Fruit fly (Drosophila melanogaster) whole organism, adult: Measurements from ENCODE around the gene CG2701.

ENCODE experiments used
- CG11617 ChIP-seq: fragments of 200-800 bp; sonication (Bioruptor generic); optimal IDR thresholded peaks from 2 replicates; lab custom pipeline; 2017; ENCODE audit warnings: mild to moderate bottlenecking, missing biosample characterization, missing genetic modification reagents, missing genetic modification characterization
- CG12768 ChIP-seq: fragments of 200-800 bp; sonication (Bioruptor generic); optimal IDR thresholded peaks from 2 replicates; lab custom pipeline; 2017; ENCODE audit warnings: missing biosample characterization, missing genetic modification characterization, mild to moderate bottlenecking, moderate library complexity, missing genetic modification reagents
- CG14711 ChIP-seq: fragments of 200-800 bp; sonication (Bioruptor generic); optimal IDR thresholded peaks from 2 replicates; lab custom pipeline; 2018; ENCODE audit warnings: missing biosample characterization, mild to moderate bottlenecking, missing genetic modification characterization, moderate library complexity
- CG1620 ChIP-seq: fragments of 200-800 bp; sonication (Bioruptor generic); optimal IDR thresholded peaks from 2 replicates; lab custom pipeline; 2016; ENCODE audit warnings: missing biosample characterization, missing genetic modification characterization
- CG33017 ChIP-seq: fragments of 200-800 bp; sonication (Bioruptor generic); optimal IDR thresholded peaks from 2 replicates; lab custom pipeline; 2018; ENCODE audit warnings: missing biosample characterization, mild to moderate bottlenecking, missing genetic modification characterization, moderate library complexity
- CG5204 ChIP-seq: fragments of 200-800 bp; sonication (Bioruptor generic); optimal IDR thresholded peaks from 2 replicates; lab custom pipeline; 2016; ENCODE audit warnings: missing biosample characterization, missing genetic modification characterization
- CG7045 ChIP-seq: fragments of 200-800 bp; sonication (Bioruptor generic); optimal IDR thresholded peaks from 2 replicates; lab custom pipeline; 2017; ENCODE audit warnings: missing biosample characterization, mild to moderate bottlenecking, missing genetic modification characterization
- CG7101 ChIP-seq: fragments of 200-800 bp; sonication (Bioruptor generic); optimal IDR thresholded peaks from 2 replicates; lab custom pipeline; 2018; ENCODE audit warnings: missing biosample characterization, mild to moderate bottlenecking, missing genetic modification characterization, moderate library complexity
- Clk ChIP-seq: fragments of 200-800 bp; sonication (Bioruptor generic); optimal IDR thresholded peaks from 2 replicates; lab custom pipeline; 2017; ENCODE audit warnings: missing biosample characterization, missing genetic modification characterization
- Crg-1 ChIP-seq: fragments of 200-800 bp; sonication (Bioruptor generic); optimal IDR thresholded peaks from 2 replicates; lab custom pipeline; 2016; ENCODE audit warnings: missing biosample characterization, missing genetic modification characterization
- Hr96 ChIP-seq: fragments of 200-800 bp; sonication (Bioruptor generic); optimal IDR thresholded peaks from 2 replicates; lab custom pipeline; 2016; ENCODE audit warnings: missing biosample characterization, missing genetic modification characterization
- Mnt ChIP-seq: fragments of 200-800 bp; sonication (Bioruptor generic); optimal IDR thresholded peaks from 2 replicates; lab custom pipeline; 2016; ENCODE audit warnings: missing biosample characterization, mild to moderate bottlenecking, missing genetic modification characterization
- bab1 ChIP-seq: fragments of 200-800 bp; sonication (Bioruptor generic); optimal IDR thresholded peaks from 3 replicates; lab custom pipeline; 2019; ENCODE audit warnings: missing biosample characterization, mild to moderate bottlenecking, missing genetic modification characterization, moderate library complexity
- cic ChIP-seq: fragments of 200-800 bp; sonication (Bioruptor generic); optimal IDR thresholded peaks from 2 replicates; lab custom pipeline; 2017; ENCODE audit warnings: missing biosample characterization, mild to moderate bottlenecking, missing genetic modification characterization, moderate library complexity
- cnc ChIP-seq, 2 experiments: fragments of >200 bp; optimal IDR thresholded peaks; 2 replicates each; lab custom pipeline; 2017
- kay ChIP-seq: fragments of 200-800 bp; sonication (Bioruptor generic); peaks from one replicate; lab custom pipeline; 2016; ENCODE audit warnings: missing biosample characterization, missing genetic modification characterization, borderline replicate concordance
- ovo ChIP-seq: fragments of 200-800 bp; sonication (Bioruptor generic); optimal IDR thresholded peaks from 2 replicates; lab custom pipeline; 2016; ENCODE audit warnings: missing biosample characterization, missing genetic modification characterization
- pad ChIP-seq: fragments of 200-800 bp; sonication (Bioruptor generic); optimal IDR thresholded peaks from 3 replicates; lab custom pipeline; 2017; ENCODE audit warnings: missing biosample characterization, missing genetic modification characterization, mild to moderate bottlenecking, moderate library complexity, missing genetic modification reagents
- tj ChIP-seq: fragments of 200-800 bp; sonication (Bioruptor generic); optimal IDR thresholded peaks from 3 replicates; lab custom pipeline; 2017; ENCODE audit warnings: missing biosample characterization, mild to moderate bottlenecking, missing genetic modification characterization, moderate library complexity
- toe ChIP-seq: fragments of 200-800 bp; sonication (Bioruptor generic); optimal IDR thresholded peaks from 2 replicates; lab custom pipeline; 2016; ENCODE audit warnings: missing biosample characterization, missing genetic modification characterization

Gene CG2701

dm6 chrX:2683926-2684325 is 36.2 kb downstream of the CG2701 start:
- no peak for TF ChIP-seq CG7045 (GFP tag; lab: Kevin White, UChicago)
- TF ChIP-seq CG14711 (tag; lab: Kevin White, UChicago) = no peak
- no peak for TF ChIP-seq CG33017 (tag; lab: Kevin White, UChicago)
- TF ChIP-seq CG5204 = no peak
- no peak for TF ChIP-seq CG12768 (GFP tag; lab: Kevin White, UChicago)
- no peak for TF ChIP-seq tj (GFP tag; lab: Kevin White, UChicago)
- TF ChIP-seq kay (GFP tag; lab: Kevin White, UChicago) = no peak
- TF ChIP-seq Crg-1 (GFP tag; lab: Kevin White, UChicago) = no peak
- TF ChIP-seq Mnt (GFP tag; lab: Kevin White, UChicago) = no peak
- no peak for TF ChIP-seq cnc (optimal IDR thresholded peaks at IDR 0.05; lab: Kevin White, UChicago)
- no peak for TF ChIP-seq pad
- TF ChIP-seq Clk (GFP tag; lab: Kevin White, UChicago) = no peak

dm6 chrX:2682832-2683231 is 37.3 kb downstream of the CG2701 start, which contains the start of gene CG2652:
Gene CG2652, minus strand, starts transcription at chrX:2682932.
- TF ChIP-seq CG5204 (no peak), CG33017 (tag; lab: Kevin White, UChicago) (no peak), Hr96 (GFP tag; lab: Kevin White, UChicago) (no peak)

- TF ChIP-seq tj (GFP tag; lab: Kevin White, UChicago) (no peak), CG1620 (no peak), CG7101 (tag; lab: Kevin White, UChicago) (no peak), kay (GFP tag; lab: Kevin White, UChicago) (no peak), Clk (GFP tag; lab: Kevin White, UChicago) (no peak), Hr96 (GFP tag; lab: Kevin White, UChicago) (no peak), Mnt (GFP tag; lab: Kevin White, UChicago) (no peak), bab1 (GFP tag; lab: Kevin White, UChicago) (no peak), cnc (optimal IDR thresholded peaks at IDR 0.05; lab: Kevin White, UChicago) (no peak), CG14711 (tag; lab: Kevin White, UChicago) (no peak), CG5204 (no peak), pad (no peak), cic (no peak)
These were observed 38.5 kb downstream of the CG2701 start, which contains the start of gene HLH3B for dm6 chrX:2681601-2682000. Gene HLH3B, minus strand, starts transcription at chrX:2681723.

- TF ChIP-seq ovo = no peak
- no peak for TF ChIP-seq toe (GFP tag; lab: Kevin White, UChicago)
- TF ChIP-seq CG14711 (tag; lab: Kevin White, UChicago) = no peak
- TF ChIP-seq CG33017 (tag; lab: Kevin White, UChicago) = no peak
- no peak for TF ChIP-seq CG5204
- no peak for TF ChIP-seq cnc (optimal IDR thresholded peaks at IDR 0.05; lab: Kevin White, UChicago)
- TF ChIP-seq CG12768 (GFP tag; lab: Kevin White, UChicago) = no peak
- no peak for TF ChIP-seq CG7101 (tag; lab: Kevin White, UChicago)
- TF ChIP-seq Mnt (GFP tag; lab: Kevin White, UChicago) = no peak
- no peak for TF ChIP-seq cic
- TF ChIP-seq CG7045 (GFP tag; lab: Kevin White, UChicago) = no peak
- no peak for TF ChIP-seq kay (GFP tag; lab: Kevin White, UChicago)
- TF ChIP-seq pad = no peak
- TF ChIP-seq CG1620 = no peak
- TF ChIP-seq tj (GFP tag; lab: Kevin White, UChicago) = no peak
- no peak for TF ChIP-seq Crg-1 (GFP tag; lab: Kevin White, UChicago)
- TF ChIP-seq CG11617 = no peak
These were observed 43.0 kb downstream of the CG2701 start for dm6 chrX:2677024-2677589.
